Worm (Caenorhabditis elegans) whole organism, L1 larva: ENCODE measurements around the gene rha-1.

Experiments used
- alr-1 ChIP-seq: fragments of 200-800 bp; sonication (Bioruptor generic); optimal IDR thresholded peaks from 2 replicates; lab custom pipeline; 2018; ENCODE audit warnings: borderline replicate concordance, mild to moderate bottlenecking, missing genetic modification characterization, missing compliant biosample characterization
- ama-1 ChIP-seq: fragments of 150-350 bp; optimal IDR thresholded peaks from 2 replicates; lab custom pipeline; 2014
- lin-15B ChIP-seq: fragments of 150-350 bp; sonication (generic microtip); optimal IDR thresholded peaks from 3 replicates; lab custom pipeline; 2014; ENCODE audit warnings: missing biosample characterization, missing genetic modification characterization
- nhr-71 ChIP-seq: sonication (generic microtip); optimal IDR thresholded peaks from 2 replicates; lab custom pipeline; 2016; ENCODE audit warnings: mild to moderate bottlenecking, missing genetic modification characterization, moderate library complexity, missing compliant biosample characterization
- pag-3 ChIP-seq: sonication (generic microtip); optimal IDR thresholded peaks from 2 replicates; lab custom pipeline; 2017; ENCODE audit warnings: missing genetic modification characterization, mild to moderate bottlenecking, missing compliant biosample characterization, antibody characterized with exemption, borderline replicate concordance; ENCODE audit not compliant: insufficient read depth

DNA sequence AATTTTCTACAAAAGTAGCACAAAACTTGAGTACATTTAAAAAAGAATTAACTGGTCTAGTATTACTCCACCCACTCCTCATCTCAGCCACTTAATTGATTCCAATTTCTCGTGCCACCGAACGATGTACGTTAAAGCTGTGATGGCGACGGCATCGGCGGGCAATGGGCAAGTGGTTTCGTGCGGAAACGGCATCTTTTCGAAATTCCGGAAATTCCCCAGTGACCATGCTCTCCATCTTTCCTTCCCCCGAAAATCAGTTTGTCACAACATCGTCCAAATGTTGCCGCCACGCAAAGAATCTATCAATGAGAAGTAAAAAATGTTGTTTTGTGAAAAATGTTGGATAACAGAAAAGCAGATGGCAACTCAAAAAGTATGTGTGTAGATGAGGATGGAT lies 50.5 kb downstream of the rha-1 start:
- no peak for TF ChIP-seq alr-1 (tag; lab: Kevin White, UChicago)
- no peak for TF ChIP-seq lin-15B
- TF ChIP-seq nhr-71 (tag; lab: Kevin White, UChicago) = no peak
- no peak for TF ChIP-seq pag-3 (tag; lab: Kevin White, UChicago)
- TF ChIP-seq ama-1 (lab: Kevin White, UChicago) = no peak
